Worm (Caenorhabditis elegans) whole organism, midembryonic: ENCODE measurements around the gene rpac-19.

Source experiments
- T22C8.4 ChIP-seq: fragments of 200-800 bp; sonication (Bioruptor generic); IDR thresholded peaks from 2 replicates; pipeline ENCODE4 v1.3.6; 2022; ENCODE audit warnings: missing genetic modification characterization, missing compliant biosample characterization
- cog-1 ChIP-seq: sonication (generic microtip); optimal IDR thresholded peaks from 2 replicates; lab custom pipeline; 2016; ENCODE audit warnings: missing genetic modification characterization, missing compliant biosample characterization
- flt-1 ChIP-seq: fragments of 200-800 bp; sonication (Bioruptor generic); IDR thresholded peaks from 2 replicates; pipeline ENCODE4 v1.3.6; 2022; ENCODE audit warnings: missing genetic modification characterization, missing compliant biosample characterization
- klf-2 ChIP-seq: fragments of 200-800 bp; sonication (Bioruptor generic); conservative IDR thresholded peaks from 2 replicates; pipeline ENCODE4 v1.3.6; 2022; ENCODE audit warnings: missing genetic modification reagents, missing genetic modification characterization, missing compliant biosample characterization
- med-1 ChIP-seq: sonication (generic microtip); optimal IDR thresholded peaks from 2 replicates; lab custom pipeline; 2017; ENCODE audit warnings: missing genetic modification characterization, mild to moderate bottlenecking, missing compliant biosample characterization, antibody characterized with exemption, missing genetic modification reagents; ENCODE audit not compliant: insufficient read depth
- ref-1 ChIP-seq: fragments of 200-800 bp; sonication (Bioruptor generic); conservative IDR thresholded peaks from 2 replicates; pipeline ENCODE4 v1.3.6; 2022; ENCODE audit warnings: missing genetic modification reagents, missing genetic modification characterization, missing compliant biosample characterization
- tab-1 ChIP-seq: fragments of 200-800 bp; sonication (Bioruptor generic); IDR thresholded peaks from 2 replicates; pipeline ENCODE4 v1.3.6; 2022; ENCODE audit warnings: missing genetic modification characterization, missing compliant biosample characterization
- ztf-23 ChIP-seq: fragments of 200-800 bp; sonication (Bioruptor generic); IDR thresholded peaks from 2 replicates; pipeline ENCODE4 v1.3.6; 2022; ENCODE audit warnings: missing genetic modification reagents, missing genetic modification characterization, missing compliant biosample characterization
- ztf-29 ChIP-seq: fragments of 200-800 bp; sonication (Bioruptor generic); IDR thresholded peaks from 2 replicates; pipeline ENCODE4 v1.3.6; 2022; ENCODE audit warnings: missing genetic modification reagents, missing genetic modification characterization, missing compliant biosample characterization

DNA sequence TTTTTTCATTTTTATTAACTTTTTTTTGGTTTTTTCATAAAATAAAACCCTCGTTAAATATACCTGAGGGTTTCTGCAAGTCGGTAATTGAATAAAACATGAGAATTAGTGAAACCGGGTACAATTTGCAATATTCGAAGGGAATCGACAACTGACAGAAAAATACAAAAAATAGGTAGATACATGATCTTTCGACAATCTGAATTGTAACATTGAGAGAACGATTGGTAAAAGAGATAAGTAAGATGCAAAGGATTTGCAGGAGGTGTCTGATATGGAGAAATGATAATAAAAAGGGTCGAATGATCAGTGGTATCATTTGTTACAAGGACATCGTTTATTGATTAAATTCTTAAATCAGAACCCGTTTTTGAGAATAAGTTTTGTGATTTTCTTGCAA, 49.1 kb upstream of the rpac-19 start, which contains the start of gene ugt-60:
- no peak for TF ChIP-seq tab-1
- TF ChIP-seq flt-1 (GFP tag; lab: Robert Waterston, UW): no peak
- TF ChIP-seq ref-1: no peak
- TF ChIP-seq ztf-29 (GFP tag; lab: Robert Waterston, UW): no peak
- TF ChIP-seq med-1 (GFP tag; lab: Kevin White, UChicago): no peak
- TF ChIP-seq T22C8.4 (GFP tag; lab: Robert Waterston, UW): no peak
- TF ChIP-seq ztf-23: no peak
- no peak for TF ChIP-seq cog-1
- TF ChIP-seq klf-2 (GFP tag; lab: Robert Waterston, UW): no peak
